Worm (Caenorhabditis elegans): ENCODE measurements around the gene B0035.13.

The B0035.13 gene

ce11 chrIV:11337560-11337959 lies 31.0 kb upstream of the B0035.13 start:
- TF ChIP-seq dmd-8 (GFP tag; IDR thresholded peaks at IDR 0.05) (0 out of 2 replicates have a peak, but pooled peaks have one; percentile 44), lin-38 (GFP tag; IDR thresholded peaks at IDR 0.05) (peak; percentile 34; the same call in 1 of the 2 replicates), Y105C5A.15 (GFP tag; IDR thresholded peaks at IDR 0.05) (peak; percentile 56; the same call in 1 of the 2 replicates), Y48G9A.11 (GFP tag; IDR thresholded peaks at IDR 0.05) (peak; percentile 29; the same call in 1 of the 2 replicates), snpc-1.2 (GFP tag; IDR thresholded peaks at IDR 0.05) (peak; percentile 61), arid-1 (GFP tag; conservative IDR thresholded peaks at IDR 0.05) (0 out of 2 replicates have a peak, but pooled peaks have one; percentile 27)

DNA sequence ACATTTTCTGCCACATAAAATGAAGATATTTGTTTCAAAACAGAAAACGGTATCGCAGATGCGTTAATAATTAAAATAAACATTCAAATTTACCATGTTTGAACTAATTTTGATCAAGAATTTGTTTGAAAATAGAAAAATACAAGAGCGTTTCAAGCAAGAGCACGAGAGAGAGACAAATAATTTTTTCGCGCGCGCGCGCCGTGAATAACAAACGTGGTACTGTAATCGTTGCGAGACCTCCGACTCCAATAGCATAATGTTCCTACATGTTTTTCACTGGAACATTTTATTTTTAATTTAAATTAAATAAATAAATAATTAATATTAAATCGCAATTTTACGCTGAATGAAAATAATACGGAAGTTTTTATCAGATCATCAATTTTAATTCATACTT lies 30.5 kb upstream of the B0035.13 start, which contains the start of gene F54E12.2:
TSS of gene F54E12.2 (minus strand) at position 164 of the 400 bp plus-strand sequence.
- TF ChIP-seq unc-130 (GFP tag; optimal IDR thresholded peaks at IDR 0.05) (peak; percentile 85), snpc-1.2 (GFP tag; IDR thresholded peaks at IDR 0.05) (no peak), Y48G9A.11 (GFP tag; IDR thresholded peaks at IDR 0.05) (peak; percentile 68; the same call in 1 of the 2 replicates), zag-1 (tag; optimal IDR thresholded peaks at IDR 0.05) (no peak), lin-38 (GFP tag; IDR thresholded peaks at IDR 0.05) (peak; percentile 67), daf-16 (GFP tag; optimal IDR thresholded peaks at IDR 0.05) (no peak), daf-16 (tag; optimal IDR thresholded peaks at IDR 0.05) (no peak)

ce11 chrIV:11336180-11336579 lies 29.7 kb upstream of the B0035.13 start:
- TF ChIP-seq T26A8.4 (GFP tag; IDR thresholded peaks at IDR 0.05) (no peak), unc-62 (GFP tag; optimal IDR thresholded peaks at IDR 0.05 in 1 of 2) (peak in 1 of 2 experiments; percentile 94), unc-62 (tag; optimal IDR thresholded peaks at IDR 0.05) (no peak), aha-1 (tag) (peak; percentile 45)

DNA sequence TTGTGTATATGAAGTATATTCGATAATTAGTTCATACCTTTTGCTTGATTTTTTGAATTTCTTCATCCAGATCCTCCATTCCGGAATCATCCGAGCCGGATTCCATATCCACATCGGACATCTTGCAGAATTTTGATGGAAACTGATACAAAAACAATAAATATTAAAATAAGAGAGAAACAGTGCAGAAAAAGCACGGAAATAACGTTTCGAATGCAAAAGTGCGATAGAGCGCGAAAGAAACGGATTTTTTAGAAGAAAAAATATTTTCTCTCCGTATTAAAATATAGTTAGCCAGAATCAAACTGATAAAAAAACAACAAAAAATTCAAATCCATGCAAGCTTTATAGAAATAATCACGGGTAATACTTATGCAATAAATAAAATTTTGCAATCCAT lies 26.2 kb upstream of the B0035.13 start, which contains the start of gene sart-3:
TSS of gene sart-3 (minus strand) at position 219 of the 400 bp plus-strand sequence.
- no peak for TF ChIP-seq daf-16 (GFP tag; optimal IDR thresholded peaks at IDR 0.05)
- peak; percentile 1 for TF ChIP-seq daf-16 (tag; optimal IDR thresholded peaks at IDR 0.05)
- TF ChIP-seq mes-2 (tag; optimal IDR thresholded peaks at IDR 0.05; ENCODE audit: poor library complexity, severe bottlenecking) = peak; percentile 33
- TF ChIP-seq saeg-2 (GFP tag; IDR thresholded peaks at IDR 0.05) = no peak
- TF ChIP-seq lin-38 (GFP tag; IDR thresholded peaks at IDR 0.05) = peak; percentile 57

ce11 chrIV:11329269-11329668 lies 22.7 kb upstream of the B0035.13 start, which contains the start of gene leo-1:
TSS of gene leo-1 (minus strand) at chrIV:11329369.
- TF ChIP-seq unc-62 (GFP tag; optimal IDR thresholded peaks at IDR 0.05 in 1 of 2) (peak in 1 of 2 experiments; percentile 55), unc-62 (tag; optimal IDR thresholded peaks at IDR 0.05) (no peak), ceh-62 (tag; optimal IDR thresholded peaks at IDR 0.05) (no peak), zip-11 (GFP tag; IDR thresholded peaks at IDR 0.05) (no peak), unc-130 (GFP tag; optimal IDR thresholded peaks at IDR 0.05) (no peak), nhr-6 (tag; optimal IDR thresholded peaks at IDR 0.05) (no peak)

DNA sequence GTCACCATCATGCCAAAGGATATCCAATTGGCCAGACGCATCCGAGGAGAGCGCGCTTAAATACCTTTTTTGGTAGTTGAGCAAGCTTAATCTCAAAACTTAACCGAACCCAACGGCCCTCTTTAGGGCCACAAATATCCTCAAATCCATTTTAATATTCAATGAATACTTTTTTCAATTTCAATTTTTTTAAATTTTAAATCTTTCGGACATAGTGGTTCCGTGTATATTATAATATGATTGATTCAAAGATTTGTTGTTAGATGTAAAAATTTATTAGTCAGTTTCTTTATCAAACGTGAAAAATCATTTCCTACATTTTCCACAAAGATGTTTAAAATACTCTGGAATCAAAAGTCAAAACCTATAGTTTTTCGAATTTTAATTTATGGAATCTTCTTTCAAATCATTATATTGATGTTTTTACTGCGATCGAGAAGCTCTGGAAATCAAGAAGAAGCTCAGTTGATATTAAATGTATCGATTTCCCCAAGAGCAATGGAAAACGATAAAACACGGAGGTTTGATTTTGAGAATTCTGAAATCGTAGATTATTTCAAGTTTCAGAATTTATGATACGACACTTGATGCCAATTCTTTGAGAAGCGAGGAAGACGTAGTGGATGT lies 20.5 kb upstream of the B0035.13 start, which contains the start of gene B0035.21:
TSS of gene B0035.21 (plus strand) at position 322 of the 627 bp plus-strand sequence.
- TF ChIP-seq dve-1 (tag; optimal IDR thresholded peaks at IDR 0.05; ENCODE audit: insufficient read depth) (peak; percentile 4), Y105C5A.15 (GFP tag; IDR thresholded peaks at IDR 0.05) (0 out of 2 replicates have a peak, but pooled peaks have one; percentile 34), ztf-11 (tag; optimal IDR thresholded peaks at IDR 0.05) (no peak), daf-19 (GFP tag; conservative IDR thresholded peaks at IDR 0.05) (no peak), pha-4 (GFP tag; IDR thresholded peaks at IDR 0.05) (0 out of 2 replicates have a peak, but pooled peaks have one; percentile 32), pha-4 (tag; optimal IDR thresholded peaks at IDR 0.05) (no peak), zfp-3 (GFP tag; conservative IDR thresholded peaks at IDR 0.05) (0 out of 2 replicates have a peak, but pooled peaks have one; percentile 17), T26A8.4 (GFP tag; IDR thresholded peaks at IDR 0.05) (0 out of 2 replicates have a peak, but pooled peaks have one; percentile 17), nhr-42 (GFP tag; IDR thresholded peaks at IDR 0.05) (no peak), F26F4.8 (GFP tag; conservative IDR thresholded peaks at IDR 0.05) (0 out of 2 replicates have a peak, but pooled peaks have one; percentile 48), T20F7.1 (GFP tag; optimal IDR thresholded peaks at IDR 0.05) (no peak), lin-38 (GFP tag; IDR thresholded peaks at IDR 0.05) (peak; percentile 46)

All from whole organism, L4 larva.